Fruit fly (Drosophila melanogaster) whole organism, embryonic: Measurements from ENCODE around the gene COX5B.

Source experiments
- Adf1 ChIP-seq: fragments of 200-800 bp; sonication (Bioruptor generic); IDR thresholded peaks from 2 replicates; pipeline ENCODE4 v1.3.6; 2022; ENCODE audit warnings: missing biosample characterization, missing genetic modification characterization
- Asciz ChIP-seq: fragments of 200-800 bp; sonication (Bioruptor generic); optimal IDR thresholded peaks from 2 replicates; lab custom pipeline; 2017; ENCODE audit warnings: missing biosample characterization, mild to moderate bottlenecking, missing genetic modification characterization, missing genetic modification reagents
- BtbVII ChIP-seq: fragments of 200-800 bp; sonication (Bioruptor generic); optimal IDR thresholded peaks from 3 replicates; lab custom pipeline; 2017; ENCODE audit warnings: missing biosample characterization, mild to moderate bottlenecking, missing genetic modification characterization
- CG10979 ChIP-seq: fragments of 200-800 bp; sonication (Bioruptor generic); optimal IDR thresholded peaks from 2 replicates; lab custom pipeline; 2018; ENCODE audit warnings: missing biosample characterization, mild to moderate bottlenecking, missing genetic modification characterization, moderate library complexity
- CG12104 ChIP-seq: fragments of 200-800 bp; sonication (Bioruptor generic); optimal IDR thresholded peaks from 3 replicates; lab custom pipeline; 2016; ENCODE audit warnings: missing biosample characterization, missing genetic modification characterization
- CG12236 ChIP-seq: fragments of 200-800 bp; sonication (Bioruptor generic); optimal IDR thresholded peaks from 2 replicates; lab custom pipeline; 2016; ENCODE audit warnings: missing biosample characterization, missing genetic modification characterization
- CG13287 ChIP-seq: fragments of 200-800 bp; sonication (Bioruptor generic); IDR thresholded peaks from 2 replicates; pipeline ENCODE4 v1.3.6; 2022; ENCODE audit warnings: missing biosample characterization, missing genetic modification characterization; ENCODE audit not compliant: partially characterized antibody
- CG14050 ChIP-seq: fragments of 200-800 bp; sonication (Bioruptor generic); IDR thresholded peaks from 3 replicates; pipeline ENCODE4 v1.3.6; 2022; ENCODE audit warnings: missing biosample characterization, missing genetic modification characterization
- CG14667 ChIP-seq: fragments of 200-800 bp; sonication (Bioruptor generic); IDR thresholded peaks from 2 replicates; pipeline ENCODE4 v1.3.6; 2022; ENCODE audit warnings: missing biosample characterization, missing genetic modification characterization
- CG16813 ChIP-seq: fragments of 200-800 bp; sonication (Bioruptor generic); IDR thresholded peaks from 3 replicates; pipeline ENCODE4 v1.3.6; 2022; ENCODE audit warnings: missing biosample characterization, missing genetic modification characterization; ENCODE audit not compliant: partially characterized antibody
- CG17361 ChIP-seq: fragments of 200-800 bp; sonication (Bioruptor generic); IDR thresholded peaks from 3 replicates; pipeline ENCODE4 v1.3.6; 2022; ENCODE audit warnings: missing biosample characterization, missing genetic modification characterization
- CG18764 ChIP-seq: fragments of 200-800 bp; sonication (Bioruptor generic); optimal IDR thresholded peaks from 3 replicates; lab custom pipeline; 2016; ENCODE audit warnings: missing biosample characterization, missing genetic modification characterization
- CG2202 ChIP-seq: fragments of 200-800 bp; sonication (Bioruptor generic); optimal IDR thresholded peaks from 2 replicates; lab custom pipeline; 2018; ENCODE audit warnings: missing biosample characterization, mild to moderate bottlenecking, missing genetic modification characterization
- CG30020 ChIP-seq: fragments of 200-800 bp; optimal IDR thresholded peaks from 2 replicates; lab custom pipeline; 2019; ENCODE audit warnings: missing biosample characterization, mild to moderate bottlenecking, missing genetic modification characterization, moderate library complexity
- CG3065 ChIP-seq: fragments of 200-800 bp; sonication (Bioruptor generic); optimal IDR thresholded peaks from 2 replicates; lab custom pipeline; 2016; ENCODE audit warnings: missing biosample characterization, missing genetic modification characterization
- CG31388 ChIP-seq: fragments of 200-800 bp; sonication (Bioruptor generic); optimal IDR thresholded peaks from 2 replicates; lab custom pipeline; 2016; ENCODE audit warnings: missing biosample characterization, missing genetic modification characterization
- CG4328 ChIP-seq: fragments of 200-800 bp; sonication (Bioruptor generic); optimal IDR thresholded peaks from 3 replicates; lab custom pipeline; 2017; ENCODE audit warnings: missing biosample characterization, missing genetic modification reagents, missing genetic modification characterization
- CG5953 ChIP-seq: fragments of 200-800 bp; sonication (Bioruptor generic); IDR thresholded peaks from 2 replicates; pipeline ENCODE4 v1.3.6; 2022; ENCODE audit warnings: missing biosample characterization, missing genetic modification characterization
- Camta ChIP-seq: fragments of 200-800 bp; sonication (Bioruptor generic); optimal IDR thresholded peaks from 2 replicates; lab custom pipeline; 2016; ENCODE audit warnings: missing biosample characterization, missing genetic modification characterization
- Doc3 ChIP-seq: fragments of 200-800 bp; sonication (Bioruptor generic); IDR thresholded peaks from 3 replicates; pipeline ENCODE4 v1.3.6; 2022; ENCODE audit warnings: missing biosample characterization, missing genetic modification characterization; ENCODE audit not compliant: partially characterized antibody
- Dp ChIP-seq: fragments of 200-800 bp; sonication (Bioruptor generic); optimal IDR thresholded peaks from 2 replicates; lab custom pipeline; 2018; ENCODE audit warnings: missing biosample characterization, mild to moderate bottlenecking, missing genetic modification characterization, moderate library complexity
- E2f1 ChIP-seq: fragments of 200-800 bp; sonication (Bioruptor generic); IDR thresholded peaks from 2 replicates; pipeline ENCODE4 v1.3.6; 2022; ENCODE audit warnings: missing biosample characterization, missing genetic modification characterization
- Fer3 ChIP-seq: fragments of 200-800 bp; sonication (Bioruptor generic); optimal IDR thresholded peaks from 2 replicates; lab custom pipeline; 2018; ENCODE audit warnings: missing biosample characterization, mild to moderate bottlenecking, missing genetic modification characterization, moderate library complexity
- HHEX ChIP-seq: fragments of 200-800 bp; sonication (Bioruptor generic); optimal IDR thresholded peaks from 3 replicates; lab custom pipeline; 2017; ENCODE audit warnings: missing biosample characterization, mild to moderate bottlenecking, missing genetic modification characterization, missing genetic modification reagents
- MBD-R2 ChIP-seq: fragments of 200-800 bp; sonication (Bioruptor generic); IDR thresholded peaks from 2 replicates; pipeline ENCODE4 v1.3.6; 2022; ENCODE audit warnings: missing biosample characterization, missing genetic modification characterization
- MTF-1 ChIP-seq: fragments of 200-800 bp; sonication (Bioruptor generic); optimal IDR thresholded peaks from 2 replicates; lab custom pipeline; 2018; ENCODE audit warnings: missing biosample characterization, mild to moderate bottlenecking, missing genetic modification characterization, borderline replicate concordance
- NFAT ChIP-seq: fragments of 200-800 bp; sonication (Bioruptor generic); IDR thresholded peaks from 2 replicates; pipeline ENCODE4 v1.3.6; 2022; ENCODE audit warnings: missing biosample characterization, missing genetic modification characterization
- Pdp1 ChIP-seq, 2 experiments: fragments of 200-800 bp; sonication (Bioruptor generic); optimal IDR thresholded peaks; 3 replicates each; lab custom pipeline; 2016; ENCODE audit warnings: missing biosample characterization in 2 of 2, missing genetic modification characterization in 2 of 2, mild to moderate bottlenecking in 1 of 2, moderate library complexity in 1 of 2
- Scr ChIP-seq: fragments of 200-800 bp; sonication (Bioruptor generic); IDR thresholded peaks from 2 replicates; pipeline ENCODE4 v1.3.6; 2022; ENCODE audit warnings: missing biosample characterization, missing genetic modification characterization; ENCODE audit not compliant: partially characterized antibody
- Sry-δ ChIP-seq: fragments of 200-800 bp; sonication (Bioruptor generic); optimal IDR thresholded peaks from 2 replicates; lab custom pipeline; 2016; ENCODE audit warnings: missing biosample characterization, missing genetic modification characterization
- al ChIP-seq: fragments of 200-800 bp; sonication (Bioruptor generic); IDR thresholded peaks from 2 replicates; pipeline ENCODE4 v1.3.6; 2022; ENCODE audit warnings: missing biosample characterization, missing genetic modification characterization
- cg ChIP-seq: fragments of 200-800 bp; sonication (Bioruptor generic); optimal IDR thresholded peaks from 3 replicates; lab custom pipeline; 2019; ENCODE audit warnings: missing biosample characterization, mild to moderate bottlenecking, missing genetic modification characterization, moderate library complexity
- chinmo ChIP-seq: fragments of 200-800 bp; sonication (Bioruptor generic); IDR thresholded peaks from 4 replicates; pipeline ENCODE4 v1.3.6; 2022; ENCODE audit warnings: missing biosample characterization, missing genetic modification characterization; ENCODE audit not compliant: partially characterized antibody
- hkb ChIP-seq, 2 experiments: fragments of 200-800 bp in 1 of 2; fragments of >200 bp in 1 of 2; sonication (Bioruptor generic) in 1 of 2; IDR thresholded peaks in 1 of 2; optimal IDR thresholded peaks in 1 of 2; 2 replicates each; pipeline versions ENCODE4 v1.3.6 to Lab custom; 2017 to 2022; ENCODE audit warnings: missing biosample characterization in 1 of 2, missing genetic modification characterization in 1 of 2
- kni ChIP-seq: fragments of 200-800 bp; sonication (Bioruptor generic); optimal IDR thresholded peaks from 3 replicates; lab custom pipeline; 2017; ENCODE audit warnings: mild to moderate bottlenecking, missing biosample characterization, missing genetic modification reagents, missing genetic modification characterization
- lab ChIP-seq: fragments of 200-800 bp; sonication (Bioruptor generic); optimal IDR thresholded peaks from 3 replicates; lab custom pipeline; 2017; ENCODE audit warnings: missing biosample characterization, missing genetic modification characterization, mild to moderate bottlenecking, moderate library complexity, missing genetic modification reagents
- maf-S ChIP-seq: fragments of 200-800 bp; sonication (Bioruptor generic); optimal IDR thresholded peaks from 2 replicates; lab custom pipeline; 2016; ENCODE audit warnings: missing biosample characterization, missing genetic modification characterization
- nerfin-1 ChIP-seq: fragments of 200-800 bp; sonication (Bioruptor generic); optimal IDR thresholded peaks from 3 replicates; lab custom pipeline; 2019; ENCODE audit warnings: missing biosample characterization, mild to moderate bottlenecking, missing genetic modification characterization, moderate library complexity
- nerfin-2 ChIP-seq: fragments of 200-800 bp; sonication (Bioruptor generic); IDR thresholded peaks from 2 replicates; pipeline ENCODE4 v1.3.6; 2022; ENCODE audit warnings: missing biosample characterization, missing genetic modification characterization; ENCODE audit not compliant: partially characterized antibody
- nmo ChIP-seq: fragments of 200-800 bp; sonication (Bioruptor generic); optimal IDR thresholded peaks from 2 replicates; lab custom pipeline; 2018; ENCODE audit warnings: missing biosample characterization, mild to moderate bottlenecking, missing genetic modification characterization, moderate library complexity
- otp ChIP-seq: fragments of 200-800 bp; sonication (Bioruptor generic); IDR thresholded peaks from 3 replicates; pipeline ENCODE4, ENCODE4 v1.3.6; 2022; ENCODE audit warnings: missing biosample characterization, missing genetic modification characterization
- sd ChIP-seq: fragments of 200-800 bp; sonication (Bioruptor generic); optimal IDR thresholded peaks from 3 replicates; lab custom pipeline; 2018; ENCODE audit warnings: missing biosample characterization, mild to moderate bottlenecking, missing genetic modification characterization, moderate library complexity
- sima ChIP-seq: fragments of 200-800 bp; sonication (Bioruptor generic); optimal IDR thresholded peaks from 2 replicates; lab custom pipeline; 2016; ENCODE audit warnings: missing biosample characterization, missing genetic modification characterization
- sug ChIP-seq: fragments of 200-800 bp; optimal IDR thresholded peaks from 2 replicates; lab custom pipeline; 2019; ENCODE audit warnings: missing biosample characterization, mild to moderate bottlenecking, missing genetic modification characterization, moderate library complexity
- ttk ChIP-seq: fragments of 200-800 bp; sonication (Bioruptor generic); IDR thresholded peaks from 2 replicates; pipeline ENCODE4 v2.1.2; 2022; ENCODE audit warnings: missing biosample characterization, missing genetic modification characterization
- unc-4 ChIP-seq: fragments of 200-800 bp; sonication (Bioruptor generic); IDR thresholded peaks from 2 replicates; pipeline ENCODE4 v1.3.6; 2022; ENCODE audit warnings: missing biosample characterization, missing genetic modification characterization; ENCODE audit not compliant: partially characterized antibody
- vnd ChIP-seq: fragments of 200-800 bp; sonication (Bioruptor generic); IDR thresholded peaks from 3 replicates; pipeline ENCODE4 v1.3.6; 2022; ENCODE audit warnings: missing biosample characterization, missing genetic modification characterization; ENCODE audit not compliant: partially characterized antibody

COX5B gene

dm6 chr2L:6561463-6562357 lies 4.1 kb downstream of the COX5B start, which contains the start of the genes Trmt6 and Ent2 (continued):
- TF ChIP-seq CG18764 (GFP tag; lab: Kevin White, UChicago) (peak; percentile 91), CG12104 (GFP tag; lab: Kevin White, UChicago) (peak; percentile 85), CG10979 (tag; lab: Kevin White, UChicago) (peak; percentile 88), nmo (GFP tag; lab: Kevin White, UChicago) (peak; percentile 95), lab (GFP tag; lab: Kevin White, UChicago) (peak; percentile 97), Pdp1 (GFP tag; optimal IDR thresholded peaks at IDR 0.05; lab: Kevin White, UChicago) (peak; percentile 96 to 97), CG31388 (GFP tag; lab: Kevin White, UChicago) (peak; percentile 80), nerfin-1 (peak; percentile 85), E2f1 (GFP tag; lab: Robert Waterston, UW) (peak; percentile 97), CG3065 (peak; percentile 89), Doc3 (no peak), cg (GFP tag; lab: Kevin White, UChicago) (no peak), NFAT (GFP tag; lab: Robert Waterston, UW) (peak; percentile 98), CG12236 (GFP tag; lab: Kevin White, UChicago) (peak; percentile 92), HHEX (GFP tag; lab: Kevin White, UChicago) (peak; percentile 95), otp (GFP tag; lab: Robert Waterston, UW) (peak; percentile 96), nerfin-2 (GFP tag; lab: Robert Waterston, UW) (no peak), CG5953 (GFP tag; lab: Robert Waterston, UW) (peak; percentile 94), vnd (GFP tag; lab: Robert Waterston, UW) (no peak), Fer3 (tag; lab: Kevin White, UChicago) (peak; percentile 96), CG14667 (GFP tag; lab: Robert Waterston, UW) (peak; percentile 97), ttk (GFP tag; lab: Robert Waterston, UW) (peak; percentile 97), CG2202 (peak; percentile 77), MTF-1 (GFP tag; lab: Kevin White, UChicago) (peak; percentile 89), hkb (optimal IDR thresholded peaks at IDR 0.05; lab: Kevin White, UChicago) (no peak), hkb (GFP tag; IDR thresholded peaks at IDR 0.05; lab: Robert Waterston, UW) (peak; percentile 95), Asciz (GFP tag; lab: Kevin White, UChicago) (peak; percentile 90), maf-S (GFP tag; lab: Kevin White, UChicago) (peak; percentile 94), CG4328 (GFP tag; lab: Kevin White, UChicago) (peak; percentile 80), CG14050 (GFP tag; lab: Robert Waterston, UW) (peak; percentile 96), sd (peak; percentile 87), al (peak; percentile 96), Sry-δ (GFP tag; lab: Kevin White, UChicago) (peak; percentile 68), sima (GFP tag; lab: Kevin White, UChicago) (peak; percentile 85)

- TF ChIP-seq Scr (GFP tag; lab: Robert Waterston, UW) (peak; percentile 15; the same call in 1 of the 2 replicates), CG16813 (GFP tag; lab: Robert Waterston, UW) (peak; percentile 12; the same call in 1 of the 3 replicates), Camta (GFP tag; lab: Kevin White, UChicago) (no peak), MBD-R2 (GFP tag; lab: Robert Waterston, UW) (peak; percentile 21; the same call in 1 of the 2 replicates), CG13287 (0 out of 2 replicates have a peak, but pooled peaks have one; percentile 18), unc-4 (GFP tag; lab: Robert Waterston, UW) (0 out of 2 replicates have a peak, but pooled peaks have one; percentile 14), kni (peak; percentile 2), Pdp1 (GFP tag; optimal IDR thresholded peaks at IDR 0.05; lab: Kevin White, UChicago) (peak in 1 of 2 experiments; percentile 13), BtbVII (GFP tag; lab: Kevin White, UChicago) (no peak), Dp (GFP tag; lab: Kevin White, UChicago) (peak; percentile 61), CG30020 (no peak), chinmo (GFP tag; lab: Robert Waterston, UW) (0 out of 4 replicates have a peak, but pooled peaks have one; percentile 58), sug (tag; lab: Kevin White, UChicago) (peak; percentile 16), CG17361 (GFP tag; lab: Robert Waterston, UW) (peak; percentile 0; the same call in 1 of the 3 replicates), Adf1 (GFP tag; lab: Robert Waterston, UW) (no peak)
Observed at dm6 chr2L:6562358-6562687, 4.7 kb downstream of the COX5B start.
